Worm (Caenorhabditis elegans) whole organism, L4 larva: Measurements from ENCODE around the gene flcn-1.

ENCODE experiments used
- F37D6.2 ChIP-seq: sonication (generic microtip); optimal IDR thresholded peaks from 2 replicates; lab custom pipeline; 2016; ENCODE audit warnings: mild to moderate bottlenecking, missing genetic modification characterization, missing compliant biosample characterization
- daf-19 ChIP-seq: fragments of 200-800 bp; sonication (Bioruptor generic); conservative IDR thresholded peaks from 2 replicates; pipeline ENCODE4 v1.3.6; 2022; ENCODE audit warnings: missing genetic modification characterization, missing compliant biosample characterization
- nhr-6 ChIP-seq: fragments of 150-350 bp; optimal IDR thresholded peaks from 2 replicates; lab custom pipeline; 2014; ENCODE audit warnings: missing biosample characterization, missing genetic modification characterization

ce11 chrII:6926054-6926453 lies 2.5 kb upstream of the flcn-1 start:
- no peak for TF ChIP-seq F37D6.2 (tag; lab: Kevin White, UChicago)
- TF ChIP-seq nhr-6 (tag; lab: Kevin White, UChicago) = no peak
- TF ChIP-seq daf-19 (GFP tag; lab: Robert Waterston, UW) = no peak
